Worm (Caenorhabditis elegans) whole organism, L1 larva: ENCODE data around the gene T23B12.5.

Experiments used
- F16B12.6 ChIP-seq: fragments of 150-350 bp; optimal IDR thresholded peaks from 2 replicates; lab custom pipeline; 2014; ENCODE audit warnings: missing biosample characterization, missing genetic modification characterization
- Y116A8C.19 ChIP-seq: sonication (generic microtip); optimal IDR thresholded peaks from 2 replicates; lab custom pipeline; 2016; ENCODE audit warnings: missing compliant biosample characterization, missing genetic modification characterization, borderline replicate concordance
- aha-1 ChIP-seq: fragments of 150-350 bp; optimal IDR thresholded peaks from 2 replicates; lab custom pipeline; 2014; ENCODE audit warnings: missing biosample characterization, missing genetic modification characterization
- alr-1 ChIP-seq: fragments of 200-800 bp; sonication (Bioruptor generic); optimal IDR thresholded peaks from 2 replicates; lab custom pipeline; 2018; ENCODE audit warnings: borderline replicate concordance, mild to moderate bottlenecking, missing genetic modification characterization, missing compliant biosample characterization
- aly-2 ChIP-seq: fragments of 150-350 bp; optimal IDR thresholded peaks from 2 replicates; lab custom pipeline; 2014; ENCODE audit warnings: missing biosample characterization, missing genetic modification characterization
- blmp-1 ChIP-seq: fragments of 150-350 bp; optimal IDR thresholded peaks from 2 replicates; lab custom pipeline; 2014; ENCODE audit warnings: missing biosample characterization, missing genetic modification characterization
- ceh-63 ChIP-seq: fragments of 200-800 bp; sonication (Bioruptor generic); optimal IDR thresholded peaks from 2 replicates; lab custom pipeline; 2018; ENCODE audit warnings: mild to moderate bottlenecking, missing genetic modification characterization, missing compliant biosample characterization
- ceh-82 ChIP-seq, 3 experiments: fragments of 150-350 bp in 1 of 3; sonication (generic microtip) in 2 of 3; optimal IDR thresholded peaks; 2 replicates each; lab custom pipeline; 2014 to 2017; ENCODE audit warnings: missing biosample characterization in 3 of 3, missing genetic modification characterization in 3 of 3
- ceh-90 ChIP-seq: sonication (generic microtip); optimal IDR thresholded peaks from 2 replicates; lab custom pipeline; 2016; ENCODE audit warnings: missing genetic modification characterization, missing compliant biosample characterization
- ces-1 ChIP-seq: fragments of 150-350 bp; optimal IDR thresholded peaks from 2 replicates; lab custom pipeline; 2014; ENCODE audit warnings: missing biosample characterization, missing genetic modification reagents, missing genetic modification characterization
- egl-13 ChIP-seq: sonication (generic microtip); optimal IDR thresholded peaks from 2 replicates; lab custom pipeline; 2016; ENCODE audit warnings: missing genotype, missing genetic modification reagents, missing genetic modification characterization, missing compliant biosample characterization
- elt-2 ChIP-seq: sonication (generic microtip); optimal IDR thresholded peaks from 2 replicates; lab custom pipeline; 2016; ENCODE audit warnings: missing genetic modification characterization, mild to moderate bottlenecking, inconsistent platforms, missing compliant biosample characterization, missing genetic modification reagents
- elt-3 ChIP-seq, 6 experiments: fragments of 150-350 bp in 1 of 6; sonication (generic microtip); optimal IDR thresholded peaks; 2 replicates each; lab custom pipeline; 2017 to 2018; ENCODE audit warnings: missing biosample characterization in 6 of 6, missing genetic modification characterization in 6 of 6, inconsistent platforms in 1 of 6
- fkh-8 ChIP-seq: sonication (generic microtip); optimal IDR thresholded peaks from 2 replicates; lab custom pipeline; 2016; ENCODE audit warnings: mild to moderate bottlenecking, missing genetic modification characterization, missing compliant biosample characterization
- hlh-17 ChIP-seq: fragments of 200-800 bp; sonication (Bioruptor generic); optimal IDR thresholded peaks from 2 replicates; lab custom pipeline; 2018; ENCODE audit warnings: missing genetic modification characterization, mild to moderate bottlenecking, missing compliant biosample characterization, moderate library complexity, borderline replicate concordance
- hlh-4 ChIP-seq: sonication (generic microtip); optimal IDR thresholded peaks from 2 replicates; lab custom pipeline; 2016; ENCODE audit warnings: mild to moderate bottlenecking, missing genetic modification characterization, missing compliant biosample characterization
- hpl-2 ChIP-seq: fragments of 150-350 bp; optimal IDR thresholded peaks from 2 replicates; lab custom pipeline; 2014; ENCODE audit warnings: missing biosample characterization, missing genetic modification reagents, missing genetic modification characterization
- irx-1 ChIP-seq: sonication (generic microtip); optimal IDR thresholded peaks from 2 replicates; lab custom pipeline; 2016; ENCODE audit warnings: missing genetic modification characterization, missing compliant biosample characterization
- lin-14 ChIP-seq: fragments of 200-800 bp; sonication (Bioruptor generic); optimal IDR thresholded peaks from 2 replicates; lab custom pipeline; 2018; ENCODE audit warnings: mild to moderate bottlenecking, missing genetic modification characterization, moderate library complexity, missing compliant biosample characterization
- lin-15B ChIP-seq: fragments of 150-350 bp; sonication (generic microtip); optimal IDR thresholded peaks from 3 replicates; lab custom pipeline; 2014; ENCODE audit warnings: missing biosample characterization, missing genetic modification characterization
- lin-35 ChIP-seq, 2 experiments: fragments of 150-350 bp; optimal IDR thresholded peaks; 2 replicates each; lab custom pipeline; 2014; ENCODE audit warnings: missing biosample characterization in 2 of 2, missing genetic modification characterization in 2 of 2, missing genetic modification reagents in 2 of 2
- lsy-2 ChIP-seq, 2 experiments: fragments of 150-350 bp; optimal IDR thresholded peaks; 2 replicates each; lab custom pipeline; 2014; ENCODE audit warnings: missing biosample characterization in 2 of 2, missing genetic modification characterization in 2 of 2
- mab-9 ChIP-seq: fragments of 200-800 bp; sonication (Bioruptor generic); IDR thresholded peaks from 2 replicates; pipeline ENCODE4 v1.3.6; 2022; ENCODE audit warnings: missing genetic modification reagents, missing genetic modification characterization, missing compliant biosample characterization
- mdl-1 ChIP-seq, 2 experiments: fragments of 150-350 bp; optimal IDR thresholded peaks; 2 replicates each; lab custom pipeline; 2014 to 2017; ENCODE audit warnings: missing biosample characterization in 2 of 2, missing genetic modification characterization in 2 of 2, inconsistent platforms in 1 of 2
- mef-2 ChIP-seq: fragments of 150-350 bp; optimal IDR thresholded peaks from 2 replicates; lab custom pipeline; 2014; ENCODE audit warnings: missing biosample characterization, missing genetic modification characterization
- mep-1 ChIP-seq: fragments of 150-350 bp; optimal IDR thresholded peaks from 2 replicates; lab custom pipeline; 2014; ENCODE audit warnings: missing biosample characterization, missing genetic modification characterization
- nhr-11 ChIP-seq: fragments of 150-350 bp; optimal IDR thresholded peaks from 2 replicates; lab custom pipeline; 2014; ENCODE audit warnings: missing biosample characterization, missing genetic modification characterization
- nhr-20 ChIP-seq: sonication (generic microtip); optimal IDR thresholded peaks from 2 replicates; lab custom pipeline; 2016; ENCODE audit warnings: mild to moderate bottlenecking, missing genetic modification characterization, missing compliant biosample characterization
- nhr-237 ChIP-seq: fragments of 150-350 bp; optimal IDR thresholded peaks from 2 replicates; lab custom pipeline; 2014; ENCODE audit warnings: missing biosample characterization, missing genetic modification characterization
- nhr-77 ChIP-seq: fragments of 150-350 bp; optimal IDR thresholded peaks from 2 replicates; lab custom pipeline; 2014; ENCODE audit warnings: missing biosample characterization, missing genetic modification characterization
- nhr-84 ChIP-seq: sonication (generic microtip); optimal IDR thresholded peaks from 2 replicates; lab custom pipeline; 2017; ENCODE audit warnings: missing biosample characterization, missing genetic modification characterization
- nhr-85 ChIP-seq: sonication (generic microtip); peaks from one replicate; lab custom pipeline; 2016; ENCODE audit warnings: missing genetic modification characterization, inconsistent platforms, missing compliant biosample characterization
- nhr-90 ChIP-seq: sonication (generic microtip); optimal IDR thresholded peaks from 2 replicates; lab custom pipeline; 2016; ENCODE audit warnings: mild to moderate bottlenecking, missing genetic modification characterization, missing compliant biosample characterization; ENCODE audit not compliant: poor library complexity
- pag-3 ChIP-seq: sonication (generic microtip); optimal IDR thresholded peaks from 2 replicates; lab custom pipeline; 2017; ENCODE audit warnings: missing genetic modification characterization, mild to moderate bottlenecking, missing compliant biosample characterization, antibody characterized with exemption, borderline replicate concordance; ENCODE audit not compliant: insufficient read depth
- rnt-1 ChIP-seq: sonication (generic microtip); optimal IDR thresholded peaks from 2 replicates; lab custom pipeline; 2016; ENCODE audit warnings: mild to moderate bottlenecking, missing genetic modification characterization, moderate library complexity, missing compliant biosample characterization
- skn-1 ChIP-seq: fragments of 150-350 bp; optimal IDR thresholded peaks from 2 replicates; lab custom pipeline; 2014; ENCODE audit warnings: missing biosample characterization, missing genetic modification characterization
- snpc-4 ChIP-seq: fragments of 150-350 bp; optimal IDR thresholded peaks from 2 replicates; lab custom pipeline; 2014; ENCODE audit warnings: missing biosample characterization, missing genetic modification characterization
- snu-23 ChIP-seq: sonication (generic microtip); optimal IDR thresholded peaks from 2 replicates; lab custom pipeline; 2016; ENCODE audit warnings: missing genetic modification characterization, missing compliant biosample characterization
- sptf-1 ChIP-seq: fragments of 150-350 bp; optimal IDR thresholded peaks from 2 replicates; lab custom pipeline; 2014; ENCODE audit warnings: missing biosample characterization, missing genetic modification characterization
- tlp-1 ChIP-seq: fragments of 150-350 bp; optimal IDR thresholded peaks from 2 replicates; lab custom pipeline; 2014; ENCODE audit warnings: missing biosample characterization, missing genetic modification characterization
- unc-130 ChIP-seq: fragments of 150-350 bp; optimal IDR thresholded peaks from 2 replicates; lab custom pipeline; 2017; ENCODE audit warnings: missing biosample characterization, missing genetic modification characterization, inconsistent platforms
- unc-30 ChIP-seq: sonication (generic microtip); optimal IDR thresholded peaks from 2 replicates; lab custom pipeline; 2017; ENCODE audit warnings: missing biosample characterization, missing genetic modification characterization
- unc-98 ChIP-seq: fragments of 200-800 bp; sonication (Bioruptor generic); IDR thresholded peaks from 2 replicates; pipeline ENCODE4 v1.3.6; 2022; ENCODE audit warnings: missing genetic modification characterization, missing compliant biosample characterization
- zag-1 ChIP-seq: fragments of 150-350 bp; optimal IDR thresholded peaks from 2 replicates; lab custom pipeline; 2014; ENCODE audit warnings: missing biosample characterization, missing genetic modification characterization
- zip-4 ChIP-seq: fragments of 200-800 bp; sonication (Bioruptor generic); optimal IDR thresholded peaks from 2 replicates; lab custom pipeline; 2018; ENCODE audit warnings: mild to moderate bottlenecking, missing genetic modification characterization, moderate library complexity, missing compliant biosample characterization
- ztf-11 ChIP-seq, 2 experiments: sonication (generic microtip); optimal IDR thresholded peaks; 2 replicates each; lab custom pipeline; 2016 to 2017; ENCODE audit warnings: missing genetic modification characterization in 2 of 2, missing biosample characterization in 1 of 2, missing compliant biosample characterization in 1 of 2

The T23B12.5 gene

DNA sequence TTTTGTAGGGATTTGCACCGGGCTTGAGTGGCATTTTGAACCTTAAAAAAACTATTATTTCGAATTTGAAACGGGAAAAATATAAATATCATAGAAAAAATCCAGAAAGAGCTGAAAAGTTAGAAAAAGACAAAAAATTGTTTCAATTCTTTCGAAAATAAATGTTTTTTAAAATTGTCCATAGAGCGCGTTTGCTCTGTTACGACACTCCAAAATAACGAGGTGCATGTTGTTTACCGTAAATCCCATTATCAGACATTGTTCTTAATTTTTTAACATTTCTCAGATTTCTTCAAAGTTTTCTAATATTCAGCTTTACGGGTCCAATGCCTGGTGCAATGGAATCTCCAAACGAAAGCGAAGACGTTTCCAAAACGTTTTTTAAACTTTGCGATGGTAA is 14.2 kb upstream of the T23B12.5 start, which contains the start of the genes dnj-22 and natc-1 (continued):
- peak in 2 of 6 experiments; percentile 82 to 88 for TF ChIP-seq elt-3 (tag; optimal IDR thresholded peaks at IDR 0.05; lab: Kevin White, UChicago)
- TF ChIP-seq nhr-237 (tag; lab: Kevin White, UChicago), result no peak
- TF ChIP-seq ces-1, result peak; percentile 50

ce11 chrV:8460800-8461199 is 13.0 kb upstream of the T23B12.5 start:
- peak; percentile 29 for TF ChIP-seq mep-1 (tag; lab: Kevin White, UChicago)
- TF ChIP-seq ceh-82 (tag; optimal IDR thresholded peaks at IDR 0.05; lab: Kevin White, UChicago), result peak in 1 of 3 experiments; percentile 9
- TF ChIP-seq lsy-2 (tag; optimal IDR thresholded peaks at IDR 0.05; lab: Kevin White, UChicago), result peak in 1 of 2 experiments; percentile 29
- TF ChIP-seq lin-14 (GFP tag; lab: Kevin White, UChicago), result peak; percentile 53
- TF ChIP-seq aly-2 (tag; lab: Kevin White, UChicago), result no peak
- TF ChIP-seq nhr-85 (tag; lab: Kevin White, UChicago), result peak; percentile 53
- peak; percentile 82 for TF ChIP-seq blmp-1 (tag; lab: Kevin White, UChicago)
- TF ChIP-seq ces-1, result no peak

- TF ChIP-seq elt-2 (tag; lab: Kevin White, UChicago) (peak; percentile 25), aha-1 (tag; lab: Kevin White, UChicago) (no peak), unc-30 (tag; lab: Kevin White, UChicago) (no peak), unc-130 (no peak), hpl-2 (GFP tag; lab: Kevin White, UChicago) (no peak), nhr-11 (tag; lab: Kevin White, UChicago) (no peak)
Measured at ce11 chrV:8460306-8460705, 12.5 kb upstream of the T23B12.5 start, which contains the start of gene T23B12.6. Gene T23B12.6 (minus strand): TSS chrV:8460419.

DNA sequence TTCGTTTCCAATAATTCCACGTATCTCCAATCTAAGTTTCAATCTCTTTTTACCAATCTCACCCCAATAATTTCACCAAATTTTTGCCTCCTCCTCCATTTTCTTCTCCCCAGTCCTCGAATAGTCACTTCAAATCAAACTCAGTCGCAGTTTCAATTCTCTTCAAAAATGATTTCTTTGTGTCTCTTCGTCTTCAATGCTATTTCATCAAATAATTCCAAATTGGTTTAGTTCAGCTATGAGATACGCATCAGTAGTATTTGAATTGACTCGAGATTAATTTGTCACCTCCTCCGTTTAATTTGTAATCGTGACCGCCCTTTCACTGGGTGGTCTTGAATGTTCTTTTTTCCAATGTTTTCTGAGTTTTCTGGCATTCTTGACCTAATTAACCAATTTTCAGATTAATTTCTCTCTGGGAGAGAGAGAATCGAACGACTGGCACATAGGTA is 7.2 kb upstream of the T23B12.5 start, which contains the start of gene T23B12.11:
Gene T23B12.11 (plus strand): TSS at position 402 of the 452 bp plus-strand sequence.
- TF ChIP-seq elt-2 (tag; lab: Kevin White, UChicago), result no peak
- TF ChIP-seq unc-98, result no peak
- TF ChIP-seq mdl-1 (tag; optimal IDR thresholded peaks at IDR 0.05; lab: Kevin White, UChicago), result no peak
- peak; percentile 43 for TF ChIP-seq nhr-20
- no peak for TF ChIP-seq F16B12.6 (tag; lab: Kevin White, UChicago)
- no peak for TF ChIP-seq nhr-77 (tag; lab: Kevin White, UChicago)
- TF ChIP-seq ces-1, result no peak
- TF ChIP-seq tlp-1, result no peak
- TF ChIP-seq irx-1 (tag; lab: Kevin White, UChicago), result peak; percentile 21
- no peak for TF ChIP-seq mab-9
- TF ChIP-seq snu-23, result peak; percentile 40
- TF ChIP-seq nhr-85 (tag; lab: Kevin White, UChicago), result peak; percentile 93
- TF ChIP-seq lsy-2 (tag; optimal IDR thresholded peaks at IDR 0.05; lab: Kevin White, UChicago), result no peak
- TF ChIP-seq nhr-90 (tag; lab: Kevin White, UChicago), result no peak
- TF ChIP-seq lin-35 (GFP tag; optimal IDR thresholded peaks at IDR 0.05; lab: Kevin White, UChicago), result no peak
- no peak for TF ChIP-seq Y116A8C.19 (tag; lab: Kevin White, UChicago)
- TF ChIP-seq zip-4 (GFP tag; lab: Kevin White, UChicago), result no peak
- TF ChIP-seq fkh-8 (tag; lab: Kevin White, UChicago), result no peak
- TF ChIP-seq pag-3 (tag; lab: Kevin White, UChicago), result no peak
- TF ChIP-seq lin-15B (tag; lab: Kevin White, UChicago), result no peak
- no peak for TF ChIP-seq hlh-17 (GFP tag; lab: Kevin White, UChicago)
- no peak for TF ChIP-seq hlh-4 (tag; lab: Kevin White, UChicago)
- TF ChIP-seq snpc-4 (tag; lab: Kevin White, UChicago), result no peak
- no peak for TF ChIP-seq egl-13
- no peak for TF ChIP-seq ztf-11 (tag; optimal IDR thresholded peaks at IDR 0.05; lab: Kevin White, UChicago)
- TF ChIP-seq aha-1 (tag; lab: Kevin White, UChicago), result no peak
- TF ChIP-seq mef-2 (tag; lab: Kevin White, UChicago), result no peak
- TF ChIP-seq alr-1 (tag; lab: Kevin White, UChicago), result no peak
- no peak for TF ChIP-seq nhr-84
- TF ChIP-seq ceh-90 (tag; lab: Kevin White, UChicago), result no peak
- no peak for TF ChIP-seq skn-1
- TF ChIP-seq sptf-1 (tag; lab: Kevin White, UChicago), result no peak
- TF ChIP-seq ceh-63 (GFP tag; lab: Kevin White, UChicago), result no peak
- no peak for TF ChIP-seq zag-1 (tag; lab: Kevin White, UChicago)
- peak; percentile 72 for TF ChIP-seq lin-14 (GFP tag; lab: Kevin White, UChicago)
- no peak for TF ChIP-seq aly-2 (tag; lab: Kevin White, UChicago)
- no peak for TF ChIP-seq rnt-1 (tag; lab: Kevin White, UChicago)
